Worm (Caenorhabditis elegans) whole organism, L3 larva: ENCODE measurements around the gene F28A10.5.

Experiments
- ZK546.5 ChIP-seq: sonication (generic microtip); optimal IDR thresholded peaks from 2 replicates; lab custom pipeline; 2017; ENCODE audit warnings: missing biosample characterization, missing genetic modification characterization
- aly-2 ChIP-seq: fragments of 150-350 bp; optimal IDR thresholded peaks from 2 replicates; lab custom pipeline; 2014; ENCODE audit warnings: missing biosample characterization, missing genetic modification characterization
- egl-27 ChIP-seq: sonication (generic microtip); optimal IDR thresholded peaks from 4 replicates; lab custom pipeline; 2017; ENCODE audit warnings: missing biosample characterization, missing genetic modification reagents, missing genetic modification characterization
- nhr-23 ChIP-seq: fragments of 150-350 bp; optimal IDR thresholded peaks from 2 replicates; lab custom pipeline; 2014; ENCODE audit warnings: missing biosample characterization, missing genetic modification reagents, missing genetic modification characterization
- skn-1 ChIP-seq: fragments of 150-350 bp; optimal IDR thresholded peaks from 2 replicates; lab custom pipeline; 2014; ENCODE audit warnings: missing biosample characterization, missing genetic modification characterization
- ztf-11 ChIP-seq: fragments of 150-350 bp; optimal IDR thresholded peaks from 2 replicates; lab custom pipeline; 2014; ENCODE audit warnings: missing biosample characterization, missing genetic modification characterization

DNA sequence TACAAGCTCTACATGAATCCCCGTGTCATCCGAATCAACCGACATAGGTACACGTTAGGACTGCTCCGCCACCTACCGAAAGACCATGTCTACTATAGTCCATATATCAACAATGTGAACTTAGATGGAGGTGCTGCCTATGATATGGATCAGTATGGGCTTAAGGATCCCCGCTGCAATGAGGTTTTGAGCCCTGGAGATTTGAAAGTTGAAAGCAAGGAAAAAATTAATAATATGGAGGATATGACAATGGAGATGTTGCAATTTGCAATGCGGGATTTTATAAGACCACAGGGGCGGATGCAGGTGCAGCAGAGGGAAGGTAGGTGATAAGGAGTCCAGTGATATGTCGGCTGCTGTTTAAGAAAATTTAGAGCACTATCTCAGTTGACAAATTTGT is 18.8 kb upstream of the F28A10.5 start:
- no peak for TF ChIP-seq ztf-11
- TF ChIP-seq skn-1: no peak
- no peak for TF ChIP-seq nhr-23 (tag; lab: Kevin White, UChicago)
- TF ChIP-seq egl-27 (tag; lab: Kevin White, UChicago): no peak
- no peak for TF ChIP-seq aly-2 (tag; lab: Kevin White, UChicago)
- no peak for TF ChIP-seq ZK546.5 (tag; lab: Kevin White, UChicago)
